Worm (Caenorhabditis elegans): ENCODE measurements around the gene F09C6.15.
A peak's percentile ranks its signal among the peaks of the same experiment; 100 is the strongest.

DNA sequence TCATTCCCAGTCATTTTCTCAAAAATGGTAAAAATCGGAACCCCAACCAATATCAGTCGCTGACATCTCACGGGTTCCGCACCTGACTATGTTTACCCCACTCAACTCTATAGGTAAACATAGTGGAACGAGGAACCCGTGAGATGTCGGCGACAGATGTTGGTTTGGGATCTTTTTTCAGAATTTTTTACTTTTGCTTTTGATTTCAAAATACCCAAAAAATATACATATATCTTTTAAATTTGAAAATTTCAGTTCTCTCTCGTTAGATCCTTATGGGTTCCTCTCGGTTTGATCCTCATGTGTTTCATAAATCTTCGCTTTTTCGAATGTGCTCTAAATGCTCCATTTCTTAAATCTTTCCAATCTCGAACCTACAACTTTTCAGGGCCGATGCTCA is 19.9 kb upstream of the F09C6.15 start, which contains the start of gene srw-23:
- TF ChIP-seq nhr-77 (tag; optimal IDR thresholded peaks at IDR 0.05) (no peak), nhr-85 (tag) (no peak), elt-3 (tag; optimal IDR thresholded peaks at IDR 0.05) (no peak), rnt-1 (tag; optimal IDR thresholded peaks at IDR 0.05) (no peak), xbp-1 (tag; optimal IDR thresholded peaks at IDR 0.05) (no peak), grh-1 (GFP tag; IDR thresholded peaks at IDR 0.05) (no peak), nhr-11 (tag; optimal IDR thresholded peaks at IDR 0.05) (no peak), C04F5.9 (tag; optimal IDR thresholded peaks at IDR 0.05) (no peak), lsy-2 (tag; optimal IDR thresholded peaks at IDR 0.05) (no peak), efl-1 (optimal IDR thresholded peaks at IDR 0.05) (no peak), efl-1 (GFP tag; optimal IDR thresholded peaks at IDR 0.05 in 1 of 2) (peak in 1 of 2 experiments; percentile 30)

All from whole organism, L1 larva.